Worm (Caenorhabditis elegans) whole organism, L1 larva: ENCODE results near the gene rpoa-49.

ENCODE experiments used
- alr-1 ChIP-seq: fragments of 200-800 bp; sonication (Bioruptor generic); optimal IDR thresholded peaks from 2 replicates; lab custom pipeline; 2018; ENCODE audit warnings: borderline replicate concordance, mild to moderate bottlenecking, missing genetic modification characterization, missing compliant biosample characterization
- ceh-90 ChIP-seq: sonication (generic microtip); optimal IDR thresholded peaks from 2 replicates; lab custom pipeline; 2016; ENCODE audit warnings: missing genetic modification characterization, missing compliant biosample characterization
- dpl-1 ChIP-seq, 3 experiments: fragments of 150-350 bp in 2 of 3; sonication (generic microtip) in 1 of 3; optimal IDR thresholded peaks; 2 replicates each; lab custom pipeline; 2014 to 2017; ENCODE audit warnings: missing biosample characterization in 3 of 3, missing genetic modification characterization in 3 of 3, missing genetic modification reagents in 3 of 3
- egl-27 ChIP-seq, 2 experiments: fragments of 150-350 bp in 1 of 2; sonication (generic microtip); optimal IDR thresholded peaks; 3 replicates each; lab custom pipeline; 2017 to 2018; ENCODE audit warnings: missing biosample characterization in 2 of 2, missing genetic modification characterization in 2 of 2, missing genetic modification reagents in 2 of 2
- jun-1 ChIP-seq: fragments of 150-350 bp; optimal IDR thresholded peaks from 2 replicates; lab custom pipeline; 2014; ENCODE audit warnings: missing biosample characterization, missing genetic modification reagents, missing genetic modification characterization
- mdl-1 ChIP-seq, 2 experiments: fragments of 150-350 bp; optimal IDR thresholded peaks; 2 replicates each; lab custom pipeline; 2014 to 2017; ENCODE audit warnings: missing biosample characterization in 2 of 2, missing genetic modification characterization in 2 of 2, inconsistent platforms in 1 of 2
- pag-3 ChIP-seq: sonication (generic microtip); optimal IDR thresholded peaks from 2 replicates; lab custom pipeline; 2017; ENCODE audit warnings: missing genetic modification characterization, mild to moderate bottlenecking, missing compliant biosample characterization, antibody characterized with exemption, borderline replicate concordance; ENCODE audit not compliant: insufficient read depth
- sptf-1 ChIP-seq: fragments of 150-350 bp; optimal IDR thresholded peaks from 2 replicates; lab custom pipeline; 2014; ENCODE audit warnings: missing biosample characterization, missing genetic modification characterization
- zag-1 ChIP-seq: fragments of 150-350 bp; optimal IDR thresholded peaks from 2 replicates; lab custom pipeline; 2014; ENCODE audit warnings: missing biosample characterization, missing genetic modification characterization

DNA sequence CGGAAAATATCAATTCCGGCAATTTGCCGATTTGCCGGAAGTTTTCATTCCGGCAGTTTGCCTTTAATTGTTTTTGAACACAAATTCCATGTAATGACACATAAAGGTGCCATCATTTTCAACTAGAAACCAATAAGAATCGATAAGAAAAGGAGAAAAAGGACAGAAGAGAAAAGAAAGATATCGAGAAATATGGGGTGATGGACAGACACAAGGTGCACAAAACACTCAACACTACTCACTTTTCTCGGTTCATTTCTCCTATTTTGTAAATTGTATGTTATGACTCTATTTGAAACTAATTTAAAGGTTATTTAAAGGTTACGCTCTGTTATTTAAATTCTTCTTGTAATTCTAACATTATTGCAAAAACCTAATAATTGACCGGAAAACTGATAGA is 6.0 kb downstream of the rpoa-49 start:
- TF ChIP-seq dpl-1 (GFP tag; optimal IDR thresholded peaks at IDR 0.05; lab: Kevin White, UChicago) (no peak), jun-1 (no peak), sptf-1 (tag; lab: Kevin White, UChicago) (no peak), alr-1 (no peak), egl-27 (tag; optimal IDR thresholded peaks at IDR 0.05; lab: Kevin White, UChicago) (no peak), pag-3 (tag; lab: Kevin White, UChicago) (no peak), ceh-90 (tag; lab: Kevin White, UChicago) (no peak), zag-1 (no peak), mdl-1 (tag; optimal IDR thresholded peaks at IDR 0.05; lab: Kevin White, UChicago) (no peak)
